Worm (Caenorhabditis elegans) whole organism, early embryonic: Measurements from ENCODE around the gene F55G7.1.

Source experiments
- F13C5.2 ChIP-seq: sonication (generic microtip); optimal IDR thresholded peaks from 2 replicates; lab custom pipeline; 2017; ENCODE audit warnings: mild to moderate bottlenecking, missing genetic modification characterization, inconsistent platforms, missing compliant biosample characterization
- aly-1 ChIP-seq: sonication (generic microtip); optimal IDR thresholded peaks from 2 replicates; lab custom pipeline; 2016; ENCODE audit warnings: missing genetic modification characterization, missing compliant biosample characterization
- ama-1 ChIP-seq: fragments of 150-350 bp; optimal IDR thresholded peaks from 2 replicates; lab custom pipeline; 2014
- ceh-13 ChIP-seq: fragments of 200-800 bp; sonication (Bioruptor generic); optimal IDR thresholded peaks from 2 replicates; lab custom pipeline; 2018; ENCODE audit warnings: mild to moderate bottlenecking, missing genetic modification characterization, missing compliant biosample characterization
- ceh-36 ChIP-seq: sonication (generic microtip); optimal IDR thresholded peaks from 2 replicates; lab custom pipeline; 2016; ENCODE audit warnings: missing genetic modification characterization, inconsistent platforms, missing compliant biosample characterization
- ets-7 ChIP-seq: sonication (generic microtip); optimal IDR thresholded peaks from 2 replicates; lab custom pipeline; 2016; ENCODE audit warnings: missing genotype, missing genetic modification characterization, missing compliant biosample characterization
- flt-1 ChIP-seq: fragments of 200-800 bp; sonication (Bioruptor generic); IDR thresholded peaks from 2 replicates; pipeline ENCODE4 v1.3.6; 2022; ENCODE audit warnings: missing genetic modification characterization, missing compliant biosample characterization
- hmg-4 ChIP-seq: fragments of 200-800 bp; sonication (Bioruptor generic); optimal IDR thresholded peaks from 2 replicates; lab custom pipeline; 2018; ENCODE audit warnings: mild to moderate bottlenecking, missing genetic modification characterization, missing compliant biosample characterization
- pes-1 ChIP-seq: fragments of 200-800 bp; sonication (Bioruptor generic); IDR thresholded peaks from 2 replicates; pipeline ENCODE4 v1.3.6; 2022; ENCODE audit warnings: missing genetic modification reagents, missing genetic modification characterization, missing compliant biosample characterization
- scrt-1 ChIP-seq: fragments of 200-800 bp; sonication (Bioruptor generic); IDR thresholded peaks from 2 replicates; pipeline ENCODE4 v1.3.6; 2022; ENCODE audit warnings: missing genetic modification characterization, missing compliant biosample characterization
- sea-1 ChIP-seq: fragments of 200-800 bp; sonication (Bioruptor generic); conservative IDR thresholded peaks from 2 replicates; pipeline ENCODE4 v1.3.6; 2022; ENCODE audit warnings: missing genetic modification characterization, missing compliant biosample characterization
- tbx-11 ChIP-seq: fragments of 200-800 bp; sonication (Bioruptor generic); IDR thresholded peaks from 2 replicates; pipeline ENCODE4 v1.3.6; 2022; ENCODE audit warnings: missing genetic modification characterization, missing compliant biosample characterization
- tbx-37 ChIP-seq: fragments of 200-800 bp; sonication (Bioruptor generic); conservative IDR thresholded peaks from 2 replicates; pipeline ENCODE4 v1.3.6; 2022; ENCODE audit warnings: missing genetic modification reagents, missing genetic modification characterization, missing compliant biosample characterization
- tra-4 ChIP-seq: sonication (generic microtip); optimal IDR thresholded peaks from 2 replicates; lab custom pipeline; 2017; ENCODE audit warnings: missing genetic modification characterization, missing compliant biosample characterization

- TF ChIP-seq ama-1 (lab: Kevin White, UChicago) (no peak), pes-1 (GFP tag; lab: Robert Waterston, UW) (no peak), tbx-37 (no peak), tbx-11 (no peak), scrt-1 (GFP tag; lab: Robert Waterston, UW) (no peak), aly-1 (tag; lab: Kevin White, UChicago) (no peak), tra-4 (tag; lab: Kevin White, UChicago) (no peak), ceh-36 (tag; lab: Kevin White, UChicago) (no peak), F13C5.2 (tag; lab: Kevin White, UChicago) (no peak), flt-1 (GFP tag; lab: Robert Waterston, UW) (no peak), sea-1 (GFP tag; lab: Robert Waterston, UW) (no peak), hmg-4 (no peak), ets-7 (tag; lab: Kevin White, UChicago) (no peak), ceh-13 (no peak)
Measured at ce11 chrX:11953229-11953628, 29.0 kb downstream of the F55G7.1 start, which contains the start of gene T08D10.4.
